Fruit fly (Drosophila melanogaster): ENCODE data around the gene inaF-A.

Gene inaF-A

DNA sequence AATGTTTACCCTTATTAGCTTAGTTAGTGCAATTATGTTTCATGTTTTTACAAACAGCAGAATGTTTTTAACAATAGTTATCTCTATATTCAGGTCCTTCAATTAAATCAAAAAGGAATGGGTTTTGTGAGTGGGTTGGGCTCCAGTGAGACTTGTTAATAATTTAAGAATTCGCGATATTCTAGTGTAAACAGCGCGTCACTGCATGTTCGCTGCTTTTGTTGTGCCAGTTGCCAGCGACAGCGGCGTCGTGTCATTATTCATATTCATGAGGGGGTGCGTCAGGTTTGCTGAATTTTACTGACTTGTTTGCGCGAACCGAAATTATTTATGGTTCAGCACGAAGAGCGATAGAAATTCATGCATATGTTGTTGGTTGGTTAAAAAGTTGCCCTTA is 18.4 kb downstream of the inaF-A start, which contains the start of gene Amun (continued):
- TF ChIP-seq CrebB (tag; optimal IDR thresholded peaks at IDR 0.05) (no peak), CG2199 (GFP tag; IDR thresholded peaks at IDR 0.05) (no peak), prd (optimal IDR thresholded peaks at IDR 0.05) (no peak), prd (GFP tag; IDR thresholded peaks at IDR 0.05) (peak; percentile 45), sob (GFP tag; IDR thresholded peaks at IDR 0.05) (peak; percentile 28), CG15011 (GFP tag; optimal IDR thresholded peaks at IDR 0.05) (peak; percentile 29), chif (GFP tag; optimal IDR thresholded peaks at IDR 0.05) (no peak), pho (GFP tag; optimal IDR thresholded peaks at IDR 0.05) (peak; percentile 21), CG14441 (GFP tag; IDR thresholded peaks at IDR 0.05) (peak; percentile 50), jing (GFP tag; optimal IDR thresholded peaks at IDR 0.05) (peak; percentile 15), Ets65A (GFP tag) (peak; percentile 90), CG4424 (GFP tag; optimal IDR thresholded peaks at IDR 0.05) (peak; percentile 25), CG3407 (GFP tag; optimal IDR thresholded peaks at IDR 0.05) (no peak), CG4617 (GFP tag; optimal IDR thresholded peaks at IDR 0.05; ENCODE audit: borderline replicate concordance) (no peak), al (GFP tag; IDR thresholded peaks at IDR 0.05) (peak; percentile 54), CG11504 (tag; optimal IDR thresholded peaks at IDR 0.05) (peak; percentile 3), CG4707 (GFP tag; optimal IDR thresholded peaks at IDR 0.05) (no peak), ttk (GFP tag; IDR thresholded peaks at IDR 0.05) (peak; percentile 8; the same call in 1 of the 2 replicates), CG7372 (GFP tag; IDR thresholded peaks at IDR 0.05) (no peak), CG32767 (GFP tag; IDR thresholded peaks at IDR 0.05) (no peak), zfh1 (GFP tag; IDR thresholded peaks at IDR 0.05) (peak; percentile 27; the same call in 2 of the 3 replicates), CG11247 (GFP tag; IDR thresholded peaks at IDR 0.05) (peak; percentile 39; the same call in 1 of the 2 replicates), zfh2 (GFP tag; optimal IDR thresholded peaks at IDR 0.05) (peak; percentile 49), Eip74EF (GFP tag; optimal IDR thresholded peaks at IDR 0.05) (no peak), CG6272 (GFP tag; IDR thresholded peaks at IDR 0.05) (0 out of 2 replicates have a peak, but pooled peaks have one; percentile 4), kni (GFP tag; optimal IDR thresholded peaks at IDR 0.05) (no peak), Mad (GFP tag; optimal IDR thresholded peaks at IDR 0.05) (no peak), dati (GFP tag; IDR thresholded peaks at IDR 0.05) (no peak), Stat92E (GFP tag; optimal IDR thresholded peaks at IDR 0.05) (no peak), Atf6 (GFP tag; IDR thresholded peaks at IDR 0.05) (no peak), croc (GFP tag; conservative IDR thresholded peaks at IDR 0.05) (no peak), lmd (GFP tag; IDR thresholded peaks at IDR 0.05) (peak; percentile 45; the same call in 1 of the 2 replicates), CG7271 (tag; optimal IDR thresholded peaks at IDR 0.05) (no peak), cato (GFP tag; optimal IDR thresholded peaks at IDR 0.05; ENCODE audit: borderline replicate concordance) (no peak), CG9609 (GFP tag; optimal IDR thresholded peaks at IDR 0.05) (no peak), cg (GFP tag; optimal IDR thresholded peaks at IDR 0.05) (no peak), Dfd (GFP tag; optimal IDR thresholded peaks at IDR 0.05) (no peak), CG12219 (GFP tag; optimal IDR thresholded peaks at IDR 0.05) (no peak), ash1 (GFP tag; optimal IDR thresholded peaks at IDR 0.05) (peak; percentile 19), pan (optimal IDR thresholded peaks at IDR 0.05) (no peak), pan (GFP tag; optimal IDR thresholded peaks at IDR 0.05 in 1 of 2, IDR thresholded peaks at IDR 0.05 in 1 of 2) (peak in 1 of 2 experiments; percentile 17), CG18619 (GFP tag; optimal IDR thresholded peaks at IDR 0.05) (no peak), cas (GFP tag; IDR thresholded peaks at IDR 0.05) (0 out of 2 replicates have a peak, but pooled peaks have one; percentile 39), gro (GFP tag; optimal IDR thresholded peaks at IDR 0.05) (peak; percentile 2), az2 (GFP tag; optimal IDR thresholded peaks at IDR 0.05) (no peak), scrt (GFP tag; optimal IDR thresholded peaks at IDR 0.05) (peak; percentile 26), Hr39 (optimal IDR thresholded peaks at IDR 0.05) (no peak), CG8944 (GFP tag; optimal IDR thresholded peaks at IDR 0.05) (peak; percentile 21), lab (GFP tag; optimal IDR thresholded peaks at IDR 0.05) (peak; percentile 3), CG17912 (GFP tag; optimal IDR thresholded peaks at IDR 0.05) (no peak), CG8281 (tag; optimal IDR thresholded peaks at IDR 0.05) (no peak), p53 (GFP tag; optimal IDR thresholded peaks at IDR 0.05) (peak; percentile 56)

Measured in whole organism, embryonic.